Worm (Caenorhabditis elegans) whole organism, young adult: ENCODE results near the gene F23D12.1.

ENCODE experiments used
- B0035.1 ChIP-seq: sonication (generic microtip); optimal IDR thresholded peaks from 2 replicates; lab custom pipeline; 2016; ENCODE audit warnings: missing genetic modification characterization, mild to moderate bottlenecking, missing compliant biosample characterization, missing genotype, missing genetic modification reagents
- F33H1.4 ChIP-seq: fragments of 200-800 bp; sonication (Bioruptor generic); IDR thresholded peaks from 2 replicates; pipeline ENCODE4 v1.3.6; 2022; ENCODE audit warnings: missing genetic modification reagents, missing genetic modification characterization, missing compliant biosample characterization
- F37B4.10 ChIP-seq: fragments of 200-800 bp; sonication (Bioruptor generic); IDR thresholded peaks from 2 replicates; pipeline ENCODE4 v1.3.6; 2022; ENCODE audit warnings: missing genetic modification characterization, missing compliant biosample characterization
- F39B2.1 ChIP-seq: fragments of 200-800 bp; sonication (Bioruptor generic); IDR thresholded peaks from 2 replicates; pipeline ENCODE4 v1.3.6; 2022; ENCODE audit warnings: missing genetic modification reagents, missing genetic modification characterization, missing compliant biosample characterization
- F52B5.7 ChIP-seq: sonication (generic microtip); optimal IDR thresholded peaks from 2 replicates; lab custom pipeline; 2016; ENCODE audit warnings: mild to moderate bottlenecking, missing genetic modification characterization, missing compliant biosample characterization
- Y53G8AR.9 ChIP-seq: fragments of 200-800 bp; sonication (Bioruptor generic); conservative IDR thresholded peaks from 2 replicates; pipeline ENCODE4 v1.3.6; 2022; ENCODE audit warnings: missing genetic modification reagents, missing genetic modification characterization, missing compliant biosample characterization
- Y67H2A.10 ChIP-seq: fragments of 200-800 bp; sonication (Bioruptor generic); conservative IDR thresholded peaks from 2 replicates; pipeline ENCODE4 v1.3.6; 2022; ENCODE audit warnings: missing genetic modification reagents, missing genetic modification characterization, missing compliant biosample characterization
- ZK185.1 ChIP-seq: sonication (generic microtip); optimal IDR thresholded peaks from 2 replicates; lab custom pipeline; 2016; ENCODE audit warnings: mild to moderate bottlenecking, missing genetic modification characterization, missing compliant biosample characterization; ENCODE audit not compliant: poor library complexity, severe bottlenecking
- attf-3 ChIP-seq: fragments of 200-800 bp; sonication (Bioruptor generic); conservative IDR thresholded peaks from 2 replicates; pipeline ENCODE4 v1.3.6; 2022; ENCODE audit warnings: missing genetic modification reagents, missing genetic modification characterization, missing compliant biosample characterization
- attf-5 ChIP-seq: fragments of 200-800 bp; sonication (Bioruptor generic); optimal IDR thresholded peaks from 2 replicates; lab custom pipeline; 2018; ENCODE audit warnings: mild to moderate bottlenecking, missing genetic modification characterization, missing compliant biosample characterization
- bed-1 ChIP-seq: fragments of 200-800 bp; sonication (Bioruptor generic); IDR thresholded peaks from 2 replicates; pipeline ENCODE4 v1.3.6; 2022; ENCODE audit warnings: missing genetic modification reagents, missing genetic modification characterization, missing compliant biosample characterization
- bed-2 ChIP-seq: fragments of 200-800 bp; sonication (Bioruptor generic); IDR thresholded peaks from 2 replicates; pipeline ENCODE4 v1.3.6; 2022; ENCODE audit warnings: missing genetic modification reagents, missing genetic modification characterization, missing compliant biosample characterization
- ceh-40 ChIP-seq: fragments of 200-800 bp; sonication (Bioruptor generic); IDR thresholded peaks from 2 replicates; pipeline ENCODE4 v1.3.6; 2022; ENCODE audit warnings: missing genetic modification characterization, missing compliant biosample characterization
- ceh-58 ChIP-seq: fragments of 200-800 bp; sonication (Bioruptor generic); IDR thresholded peaks from 2 replicates; pipeline ENCODE4 v1.3.6; 2022; ENCODE audit warnings: missing genetic modification characterization, missing compliant biosample characterization
- dox-1 ChIP-seq: fragments of 200-800 bp; sonication (Bioruptor generic); IDR thresholded peaks from 2 replicates; pipeline ENCODE4 v1.3.6; 2022; ENCODE audit warnings: missing genetic modification reagents, missing genetic modification characterization, missing compliant biosample characterization
- dpl-1 ChIP-seq: fragments of 150-350 bp; optimal IDR thresholded peaks from 2 replicates; lab custom pipeline; 2014; ENCODE audit warnings: missing biosample characterization, missing genetic modification reagents, missing genetic modification characterization
- efl-1 ChIP-seq: fragments of 150-350 bp; optimal IDR thresholded peaks from 2 replicates; lab custom pipeline; 2014; ENCODE audit warnings: missing biosample characterization, missing genetic modification reagents, missing genetic modification characterization
- egl-44 ChIP-seq: fragments of 200-800 bp; sonication (Bioruptor generic); IDR thresholded peaks from 2 replicates; pipeline ENCODE4 v1.3.6; 2022; ENCODE audit warnings: missing genetic modification reagents, missing genetic modification characterization, missing compliant biosample characterization
- egrh-3 ChIP-seq: fragments of 200-800 bp; sonication (Bioruptor generic); IDR thresholded peaks from 2 replicates; pipeline ENCODE4 v1.3.6; 2022; ENCODE audit warnings: missing genetic modification reagents, missing genetic modification characterization, missing compliant biosample characterization
- ekl-4 ChIP-seq: fragments of 200-800 bp; sonication (Bioruptor generic); IDR thresholded peaks from 2 replicates; pipeline ENCODE4 v1.3.6; 2022; ENCODE audit warnings: missing genetic modification reagents, missing genetic modification characterization, missing compliant biosample characterization
- hsf-1 ChIP-seq: fragments of 200-800 bp; sonication (Bioruptor generic); IDR thresholded peaks from 2 replicates; pipeline ENCODE4 v1.3.6; 2022; ENCODE audit warnings: missing genetic modification reagents, missing genetic modification characterization, missing compliant biosample characterization
- lin-26 ChIP-seq: fragments of 200-800 bp; sonication (Bioruptor generic); IDR thresholded peaks from 2 replicates; pipeline ENCODE4 v1.3.6; 2022; ENCODE audit warnings: missing genetic modification reagents, missing genetic modification characterization, missing compliant biosample characterization
- lin-35 ChIP-seq, 3 experiments: fragments of 150-350 bp in 2 of 3; sonication (generic microtip) in 1 of 3; optimal IDR thresholded peaks; 2 replicates each; lab custom pipeline; 2014 to 2018; ENCODE audit warnings: missing biosample characterization in 3 of 3, missing genetic modification characterization in 3 of 3, missing genetic modification reagents in 3 of 3
- lin-54 ChIP-seq: fragments of 200-800 bp; sonication (Bioruptor generic); optimal IDR thresholded peaks from 2 replicates; lab custom pipeline; 2018; ENCODE audit warnings: mild to moderate bottlenecking, missing genetic modification characterization, missing compliant biosample characterization
- madf-10 ChIP-seq: sonication (generic microtip); optimal IDR thresholded peaks from 2 replicates; lab custom pipeline; 2016; ENCODE audit warnings: mild to moderate bottlenecking, missing genetic modification characterization, missing compliant biosample characterization
- madf-3 ChIP-seq: fragments of 200-800 bp; sonication (Bioruptor generic); IDR thresholded peaks from 2 replicates; pipeline ENCODE4 v1.3.6; 2022; ENCODE audit warnings: missing genetic modification reagents, missing genetic modification characterization, missing compliant biosample characterization
- madf-6 ChIP-seq: fragments of 200-800 bp; sonication (Bioruptor generic); IDR thresholded peaks from 2 replicates; pipeline ENCODE4 v1.3.6; 2022; ENCODE audit warnings: missing genetic modification reagents, missing genetic modification characterization, missing compliant biosample characterization
- madf-8 ChIP-seq: fragments of 200-800 bp; sonication (Bioruptor generic); conservative IDR thresholded peaks from 2 replicates; pipeline ENCODE4 v1.3.6; 2022; ENCODE audit warnings: missing genetic modification reagents, missing genetic modification characterization, missing compliant biosample characterization
- mcd-1 ChIP-seq: fragments of 200-800 bp; sonication (Bioruptor generic); IDR thresholded peaks from 2 replicates; pipeline ENCODE4 v1.3.6; 2022; ENCODE audit warnings: missing genetic modification reagents, missing genetic modification characterization, missing compliant biosample characterization
- mel-28 ChIP-seq: sonication (generic microtip); optimal IDR thresholded peaks from 2 replicates; lab custom pipeline; 2016; ENCODE audit warnings: borderline replicate concordance, mild to moderate bottlenecking, missing genetic modification characterization, missing compliant biosample characterization
- nfyb-1 ChIP-seq: fragments of 200-800 bp; sonication (Bioruptor generic); IDR thresholded peaks from 2 replicates; pipeline ENCODE4 v1.3.6; 2022; ENCODE audit warnings: missing genetic modification reagents, missing genetic modification characterization, missing compliant biosample characterization
- pbrm-1 ChIP-seq: fragments of 200-800 bp; sonication (Bioruptor generic); IDR thresholded peaks from 2 replicates; pipeline ENCODE4 v1.3.6; 2022; ENCODE audit warnings: missing genetic modification reagents, missing genetic modification characterization, missing compliant biosample characterization
- sdz-38 ChIP-seq: sonication (generic microtip); optimal IDR thresholded peaks from 2 replicates; lab custom pipeline; 2016; ENCODE audit warnings: missing genotype, missing genetic modification characterization, missing compliant biosample characterization
- snpc-1.3 ChIP-seq: sonication (generic microtip); optimal IDR thresholded peaks from 2 replicates; lab custom pipeline; 2017; ENCODE audit warnings: missing genetic modification characterization, mild to moderate bottlenecking, missing compliant biosample characterization, antibody characterized with exemption, moderate library complexity, missing genotype, missing genetic modification reagents; ENCODE audit not compliant: insufficient read depth
- somi-1 ChIP-seq: fragments of 200-800 bp; sonication (Bioruptor generic); optimal IDR thresholded peaks from 2 replicates; lab custom pipeline; 2018; ENCODE audit warnings: mild to moderate bottlenecking, missing genetic modification characterization, missing compliant biosample characterization
- sptf-2 ChIP-seq: fragments of 200-800 bp; sonication (Bioruptor generic); optimal IDR thresholded peaks from 2 replicates; lab custom pipeline; 2018; ENCODE audit warnings: mild to moderate bottlenecking, missing genetic modification characterization, missing compliant biosample characterization
- tbp1 ChIP-seq: fragments of 200-800 bp; sonication (Bioruptor generic); optimal IDR thresholded peaks from 2 replicates; lab custom pipeline; 2018; ENCODE audit warnings: mild to moderate bottlenecking, missing genetic modification characterization, missing compliant biosample characterization
- ztf-22 ChIP-seq: fragments of 200-800 bp; sonication (Bioruptor generic); optimal IDR thresholded peaks from 2 replicates; lab custom pipeline; 2018; ENCODE audit warnings: mild to moderate bottlenecking, missing genetic modification characterization, moderate library complexity, missing compliant biosample characterization

The F23D12.1 gene

DNA sequence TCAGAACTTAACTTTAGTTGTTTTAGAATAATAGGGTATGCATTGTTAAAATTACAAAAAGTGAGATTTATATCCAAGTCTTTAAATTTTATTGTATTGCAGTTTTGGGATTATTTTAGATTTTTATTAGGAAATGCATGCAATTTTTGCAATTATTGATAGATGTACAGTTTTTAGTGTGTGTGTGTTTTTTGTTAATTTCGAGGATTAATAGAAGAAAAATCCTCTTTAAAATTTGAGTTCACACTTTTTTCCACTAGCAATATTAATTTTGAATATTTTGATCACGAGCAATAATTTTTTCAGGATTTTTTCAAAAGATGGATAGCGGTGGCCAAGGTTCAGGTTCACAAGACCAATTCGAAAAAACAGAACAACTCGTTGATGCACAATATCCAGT is 20.0 kb upstream of the F23D12.1 start, which contains the start of gene jmjd-3.2:
jmjd-3.2 (plus strand) TSS at position 301 of the 400 bp plus-strand sequence.
- no peak for TF ChIP-seq dpl-1 (GFP tag; lab: Kevin White, UChicago)
- no peak for TF ChIP-seq pbrm-1
- TF ChIP-seq ekl-4: no peak
- TF ChIP-seq madf-3 (GFP tag; lab: Robert Waterston, UW): no peak
- no peak for TF ChIP-seq madf-10 (tag; lab: Kevin White, UChicago)
- no peak for TF ChIP-seq tbp1 (GFP tag; lab: Kevin White, UChicago)
- TF ChIP-seq attf-5 (GFP tag; lab: Kevin White, UChicago): no peak
- TF ChIP-seq ztf-22 (GFP tag; lab: Kevin White, UChicago): no peak
- TF ChIP-seq F52B5.7 (tag; lab: Kevin White, UChicago): no peak
- no peak for TF ChIP-seq somi-1 (GFP tag; lab: Kevin White, UChicago)
- no peak for TF ChIP-seq B0035.1 (tag; lab: Kevin White, UChicago)
- no peak for TF ChIP-seq dox-1 (GFP tag; lab: Robert Waterston, UW)
- TF ChIP-seq snpc-1.3 (tag; lab: Kevin White, UChicago): no peak
- no peak for TF ChIP-seq lin-35 (GFP tag; optimal IDR thresholded peaks at IDR 0.05; lab: Kevin White, UChicago)
- TF ChIP-seq, all 124 proteins: peak for 0

DNA sequence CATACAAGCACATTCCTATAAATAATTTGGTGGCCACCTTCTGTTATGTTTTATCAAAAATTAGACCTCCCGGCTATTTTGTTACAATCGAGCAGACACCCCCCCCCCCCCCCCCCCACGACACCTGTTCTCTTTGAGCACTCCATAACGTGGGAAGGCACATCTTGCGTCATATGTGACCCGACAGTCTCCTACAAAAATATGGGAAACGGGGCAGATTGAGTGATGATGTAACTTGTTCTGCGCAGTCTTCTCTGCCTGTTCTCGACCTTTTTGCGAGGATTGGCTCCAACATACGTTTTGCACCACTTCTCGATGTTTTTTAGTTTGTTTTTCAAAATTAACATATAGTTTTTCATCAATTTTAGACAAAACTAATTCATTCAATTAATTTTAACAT is 19.5 kb upstream of the F23D12.1 start:
- no peak for TF ChIP-seq F37B4.10 (GFP tag; lab: Robert Waterston, UW)
- no peak for TF ChIP-seq ceh-40
- no peak for TF ChIP-seq ekl-4
- TF ChIP-seq madf-8 (GFP tag; lab: Robert Waterston, UW): no peak
- no peak for TF ChIP-seq nfyb-1
- TF ChIP-seq tbp1 (GFP tag; lab: Kevin White, UChicago): no peak
- TF ChIP-seq lin-26 (GFP tag; lab: Robert Waterston, UW): no peak
- TF ChIP-seq mel-28 (tag; lab: Kevin White, UChicago): no peak
- TF ChIP-seq bed-1 (GFP tag; lab: Robert Waterston, UW): no peak
- TF ChIP-seq Y53G8AR.9: no peak
- TF ChIP-seq hsf-1 (GFP tag; lab: Robert Waterston, UW): no peak
- no peak for TF ChIP-seq sdz-38 (tag; lab: Kevin White, UChicago)
- TF ChIP-seq F39B2.1: no peak
- TF ChIP-seq efl-1: no peak
- TF ChIP-seq ceh-58 (GFP tag; lab: Robert Waterston, UW): no peak
- no peak for TF ChIP-seq lin-54
- TF ChIP-seq egl-44 (GFP tag; lab: Robert Waterston, UW): no peak

DNA sequence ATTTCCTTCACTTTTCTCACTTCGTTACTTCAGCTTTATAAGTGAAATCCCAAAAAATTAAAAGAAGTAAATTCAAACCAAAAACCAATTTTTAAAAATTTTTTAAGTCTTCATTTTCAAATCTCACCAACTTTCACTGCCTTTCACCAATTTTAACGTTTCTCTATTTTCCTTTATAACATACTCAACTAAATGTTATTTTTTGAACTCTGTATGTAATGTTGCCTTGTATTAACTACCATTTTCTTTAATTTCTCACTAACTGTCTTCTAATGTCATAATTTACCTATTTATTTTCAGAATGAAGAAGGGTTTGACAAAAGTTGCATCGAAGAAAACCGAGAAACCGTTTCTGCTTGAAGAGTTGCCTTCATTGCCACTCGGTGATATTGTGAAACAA is 16.7 kb upstream of the F23D12.1 start, which contains the start of gene F23D12.4:
F23D12.4 (plus strand) TSS at position 301 of the 400 bp plus-strand sequence.
- no peak for TF ChIP-seq mel-28 (tag; lab: Kevin White, UChicago)
- no peak for TF ChIP-seq madf-6 (GFP tag; lab: Robert Waterston, UW)
- no peak for TF ChIP-seq attf-3 (GFP tag; lab: Robert Waterston, UW)
- TF ChIP-seq lin-54: no peak
- TF ChIP-seq egrh-3: no peak
- no peak for TF ChIP-seq ZK185.1 (tag; lab: Kevin White, UChicago)
- no peak for TF ChIP-seq sptf-2 (GFP tag; lab: Kevin White, UChicago)
- no peak for TF ChIP-seq bed-2 (GFP tag; lab: Robert Waterston, UW)
- no peak for TF ChIP-seq F33H1.4 (GFP tag; lab: Robert Waterston, UW)
- no peak for TF ChIP-seq Y67H2A.10
- TF ChIP-seq mcd-1 (GFP tag; lab: Robert Waterston, UW): no peak
